Worm (Caenorhabditis elegans) whole organism, L3 larva: ENCODE results near the gene C05B5.12.

Experiments used
- R02D3.7 ChIP-seq: fragments of 150-350 bp; optimal IDR thresholded peaks from 2 replicates; lab custom pipeline; 2014; ENCODE audit warnings: missing biosample characterization, missing genetic modification characterization
- ceh-28 ChIP-seq: fragments of 150-350 bp; optimal IDR thresholded peaks from 2 replicates; lab custom pipeline; 2014; ENCODE audit warnings: missing biosample characterization, missing genetic modification reagents, missing genetic modification characterization
- elt-2 ChIP-seq: sonication (generic microtip); optimal IDR thresholded peaks from 2 replicates; lab custom pipeline; 2016; ENCODE audit warnings: missing genetic modification reagents, mild to moderate bottlenecking, missing genetic modification characterization, missing compliant biosample characterization
- ztf-4 ChIP-seq: fragments of 150-350 bp; optimal IDR thresholded peaks from 2 replicates; lab custom pipeline; 2014; ENCODE audit warnings: missing biosample characterization, missing genetic modification characterization

DNA sequence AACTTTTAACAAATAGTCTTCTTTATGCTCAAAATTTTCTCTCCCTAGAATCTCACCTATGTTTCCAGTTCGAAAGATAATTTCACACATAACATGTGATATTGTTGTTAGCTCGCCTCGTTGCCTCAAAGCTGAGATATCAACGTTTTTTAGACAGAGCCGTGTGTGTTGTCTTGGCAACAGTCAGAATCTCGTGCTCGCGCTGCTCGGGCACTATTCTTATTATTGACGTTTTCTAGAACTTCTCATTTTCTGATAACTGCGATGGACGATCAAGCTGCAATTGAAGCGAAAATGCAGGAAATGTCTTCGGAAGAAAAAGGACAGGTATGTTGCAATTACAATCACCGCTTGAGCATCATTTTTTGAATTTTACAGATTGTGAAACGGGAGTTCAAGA, 48.6 kb downstream of the C05B5.12 start, which contains the start of gene xbx-3:
- no peak for TF ChIP-seq ceh-28 (tag; lab: Kevin White, UChicago)
- no peak for TF ChIP-seq R02D3.7 (tag; lab: Kevin White, UChicago)
- no peak for TF ChIP-seq elt-2 (tag; lab: Kevin White, UChicago)
- TF ChIP-seq ztf-4 (tag; lab: Kevin White, UChicago) = no peak
